Worm (Caenorhabditis elegans): ENCODE measurements around the gene F29A7.6.

- TF ChIP-seq ztf-11 (tag; optimal IDR thresholded peaks at IDR 0.05): no peak
- no peak for TF ChIP-seq nhr-77 (tag; optimal IDR thresholded peaks at IDR 0.05)
- no peak for TF ChIP-seq lin-35 (GFP tag; optimal IDR thresholded peaks at IDR 0.05)
- no peak for TF ChIP-seq elt-3 (tag; optimal IDR thresholded peaks at IDR 0.05)
- TF ChIP-seq mab-9 (GFP tag; IDR thresholded peaks at IDR 0.05): no peak
Measured at ce11 chrII:2705200-2705599, 47.2 kb downstream of the F29A7.6 start, which contains the start of gene srh-128.
